Worm (Caenorhabditis elegans): Measurements from ENCODE around the gene swsn-6.

- TF ChIP-seq ama-1 (optimal IDR thresholded peaks at IDR 0.05) (no peak), flt-1 (GFP tag; IDR thresholded peaks at IDR 0.05) (no peak), F13C5.2 (tag; optimal IDR thresholded peaks at IDR 0.05) (no peak), tra-4 (tag; optimal IDR thresholded peaks at IDR 0.05) (no peak), ets-7 (tag; optimal IDR thresholded peaks at IDR 0.05) (no peak), sea-1 (GFP tag; conservative IDR thresholded peaks at IDR 0.05) (no peak), pes-1 (GFP tag; IDR thresholded peaks at IDR 0.05) (no peak), hnd-1 (tag; optimal IDR thresholded peaks at IDR 0.05) (no peak), tbx-37 (GFP tag; conservative IDR thresholded peaks at IDR 0.05) (no peak), hmbx-1 (tag; optimal IDR thresholded peaks at IDR 0.05) (no peak), aly-1 (tag; optimal IDR thresholded peaks at IDR 0.05) (no peak), ceh-36 (tag; optimal IDR thresholded peaks at IDR 0.05) (no peak)
Measured at ce11 chrIV:5400609-5401008, 5.8 kb downstream of the swsn-6 start, which contains the start of gene ZK616.1.

All from whole organism, early embryonic.